Worm (Caenorhabditis elegans): ENCODE results near the gene pir-2.

Gene pir-2

DNA sequence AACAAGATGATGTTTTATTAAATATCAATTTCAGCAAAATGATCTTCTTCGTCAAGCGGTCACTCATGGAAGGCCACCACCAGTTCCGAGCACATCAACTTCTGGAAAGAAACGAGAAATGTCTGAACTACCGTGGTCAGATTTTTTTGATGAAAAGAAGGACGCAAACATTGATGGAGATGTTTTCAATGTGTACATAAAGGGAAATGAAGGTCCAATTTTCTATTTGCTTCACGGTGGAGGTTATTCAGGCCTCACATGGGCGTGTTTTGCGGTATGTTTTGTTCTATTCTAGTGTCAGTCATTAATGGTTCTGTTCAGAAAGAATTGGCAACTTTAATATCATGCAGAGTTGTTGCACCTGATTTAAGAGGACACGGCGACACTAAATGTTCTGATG is 22.4 kb upstream of the pir-2 start, which contains the start of gene B0464.6:
Gene B0464.6, minus strand, starts transcription at position 101 of the 400 bp plus-strand sequence.
- peak in 1 of 2 experiments; percentile 65 for TF ChIP-seq unc-62 (GFP tag; optimal IDR thresholded peaks at IDR 0.05 in 1 of 2)
- no peak for TF ChIP-seq unc-62 (tag; optimal IDR thresholded peaks at IDR 0.05)
- TF ChIP-seq hif-1 (tag; optimal IDR thresholded peaks at IDR 0.05) = no peak

DNA sequence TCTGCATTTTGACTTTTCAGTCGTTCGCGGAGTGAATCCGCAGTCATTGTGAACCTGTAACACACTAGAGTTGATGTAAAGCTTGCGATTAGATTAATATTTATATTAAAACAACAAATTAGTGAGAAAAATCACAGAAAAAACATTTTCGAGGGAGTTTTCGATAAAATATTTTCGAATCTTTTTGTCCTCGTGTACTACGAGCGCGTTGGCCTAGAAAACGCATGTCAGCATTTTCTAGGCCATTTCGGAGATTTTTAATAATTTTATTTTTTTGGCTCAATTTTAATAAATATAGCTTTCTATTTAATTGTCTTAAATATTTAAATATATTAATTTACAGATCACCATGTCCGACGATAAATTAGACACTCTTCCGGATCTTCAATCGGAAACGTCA is 22.0 kb upstream of the pir-2 start, which contains the start of gene B0464.9:
Gene B0464.9, plus strand, starts transcription at position 344 of the 400 bp plus-strand sequence.
- TF ChIP-seq mxl-3 (GFP tag; optimal IDR thresholded peaks at IDR 0.05) (no peak), nhr-48 (tag; optimal IDR thresholded peaks at IDR 0.05) (no peak), ceh-32 (tag; optimal IDR thresholded peaks at IDR 0.05; ENCODE audit: poor library complexity) (no peak), T26A8.4 (GFP tag; IDR thresholded peaks at IDR 0.05) (no peak), jun-1 (tag; optimal IDR thresholded peaks at IDR 0.05) (no peak), sdz-12 (GFP tag; optimal IDR thresholded peaks at IDR 0.05) (no peak), nhr-41 (GFP tag; IDR thresholded peaks at IDR 0.05) (no peak), ceh-82 (tag; optimal IDR thresholded peaks at IDR 0.05) (no peak), tra-1 (GFP tag; IDR thresholded peaks at IDR 0.05) (no peak), dmd-8 (GFP tag; IDR thresholded peaks at IDR 0.05) (no peak), skn-1 (tag; optimal IDR thresholded peaks at IDR 0.05) (no peak), ces-1 (GFP tag; optimal IDR thresholded peaks at IDR 0.05) (no peak), nhr-111 (GFP tag; optimal IDR thresholded peaks at IDR 0.05) (no peak), snpc-4 (tag; optimal IDR thresholded peaks at IDR 0.05) (no peak), mdt-29 (GFP tag; IDR thresholded peaks at IDR 0.05) (no peak), aha-1 (tag) (no peak), egl-43 (GFP tag; IDR thresholded peaks at IDR 0.05) (no peak), set-16 (GFP tag; IDR thresholded peaks at IDR 0.05) (no peak), hmg-1.1 (GFP tag; IDR thresholded peaks at IDR 0.05) (no peak), nhr-77 (tag; optimal IDR thresholded peaks at IDR 0.05) (no peak), attf-4 (tag; optimal IDR thresholded peaks at IDR 0.05) (no peak), lin-1 (GFP tag; IDR thresholded peaks at IDR 0.05) (no peak), arid-1 (GFP tag; conservative IDR thresholded peaks at IDR 0.05) (no peak), saeg-2 (GFP tag; IDR thresholded peaks at IDR 0.05) (no peak), zag-1 (tag; optimal IDR thresholded peaks at IDR 0.05) (no peak), dve-1 (tag; optimal IDR thresholded peaks at IDR 0.05; ENCODE audit: insufficient read depth) (peak; percentile 51), nhr-28 (tag; optimal IDR thresholded peaks at IDR 0.05) (peak; percentile 14), ceh-62 (tag; optimal IDR thresholded peaks at IDR 0.05) (no peak), lin-38 (GFP tag; IDR thresholded peaks at IDR 0.05) (peak; percentile 77), daf-16 (GFP tag; optimal IDR thresholded peaks at IDR 0.05) (no peak), daf-16 (tag; optimal IDR thresholded peaks at IDR 0.05) (peak; percentile 14), spr-3 (GFP tag; optimal IDR thresholded peaks at IDR 0.05) (no peak), Y5F2A.4 (GFP tag; optimal IDR thresholded peaks at IDR 0.05) (no peak), spr-1 (tag; optimal IDR thresholded peaks at IDR 0.05) (no peak), ZK337.2 (GFP tag; IDR thresholded peaks at IDR 0.05) (no peak), F10B5.3 (tag; optimal IDR thresholded peaks at IDR 0.05) (no peak), D1046.2 (GFP tag; IDR thresholded peaks at IDR 0.05) (no peak), nhr-42 (GFP tag; IDR thresholded peaks at IDR 0.05) (no peak), unc-62 (GFP tag; optimal IDR thresholded peaks at IDR 0.05 in 1 of 2) (no peak), unc-62 (tag; optimal IDR thresholded peaks at IDR 0.05) (no peak), Y75B8A.6 (GFP tag; IDR thresholded peaks at IDR 0.05) (no peak), fos-1 (tag; optimal IDR thresholded peaks at IDR 0.05) (no peak), lin-29 (GFP tag; IDR thresholded peaks at IDR 0.05) (no peak), gei-8 (GFP tag; optimal IDR thresholded peaks at IDR 0.05) (no peak), R02D3.7 (tag; optimal IDR thresholded peaks at IDR 0.05) (no peak), mxl-2 (GFP tag; conservative IDR thresholded peaks at IDR 0.05) (no peak), zip-11 (GFP tag; IDR thresholded peaks at IDR 0.05) (no peak), pqm-1 (tag; optimal IDR thresholded peaks at IDR 0.05) (no peak), nhr-11 (tag; optimal IDR thresholded peaks at IDR 0.05) (no peak), vab-7 (GFP tag; IDR thresholded peaks at IDR 0.05) (no peak)
